Fruit fly (Drosophila melanogaster): ENCODE results near the gene CG43841.

dm6 chrX:18405567-18406059 lies 33.9 kb upstream of the CG43841 start:
- peak; percentile 67 for TF ChIP-seq CG32121 (GFP tag; IDR thresholded peaks at IDR 0.05)
- TF ChIP-seq CG14655 (GFP tag; optimal IDR thresholded peaks at IDR 0.05): peak; percentile 71
- peak; percentile 20 for TF ChIP-seq CG34367 (tag; optimal IDR thresholded peaks at IDR 0.05)
- no peak for TF ChIP-seq CG17806 (tag; optimal IDR thresholded peaks at IDR 0.05)
- TF ChIP-seq D1 (tag; optimal IDR thresholded peaks at IDR 0.05): no peak
- TF ChIP-seq Pif1B (GFP tag; optimal IDR thresholded peaks at IDR 0.05): peak; percentile 32
- peak; percentile 25 for TF ChIP-seq CG9948 (tag; optimal IDR thresholded peaks at IDR 0.05)
- TF ChIP-seq CG10348 (GFP tag; IDR thresholded peaks at IDR 0.05): peak; percentile 28; the same call in 1 of the 2 replicates

Measured in whole organism, pupa.